Worm (Caenorhabditis elegans) whole organism, L2 larva: ENCODE results near the gene cutl-16.

Experiments
- R02D3.7 ChIP-seq: fragments of 150-350 bp; optimal IDR thresholded peaks from 2 replicates; lab custom pipeline; 2014; ENCODE audit warnings: missing biosample characterization, missing genetic modification characterization
- aly-2 ChIP-seq: fragments of 150-350 bp; optimal IDR thresholded peaks from 2 replicates; lab custom pipeline; 2014; ENCODE audit warnings: missing biosample characterization, missing genetic modification characterization
- gmeb-1 ChIP-seq: fragments of 150-350 bp; optimal IDR thresholded peaks from 2 replicates; lab custom pipeline; 2014; ENCODE audit warnings: missing biosample characterization, missing genetic modification characterization
- lin-39 ChIP-seq: fragments of 150-350 bp; optimal IDR thresholded peaks from 2 replicates; lab custom pipeline; 2014; ENCODE audit warnings: missing biosample characterization, missing genetic modification reagents, missing genetic modification characterization
- mbf-1 ChIP-seq: sonication (generic microtip); optimal IDR thresholded peaks from 2 replicates; lab custom pipeline; 2017; ENCODE audit warnings: missing biosample characterization, missing genetic modification characterization
- nhr-11 ChIP-seq: fragments of 150-350 bp; optimal IDR thresholded peaks from 2 replicates; lab custom pipeline; 2014; ENCODE audit warnings: missing biosample characterization, missing genetic modification characterization
- nhr-12 ChIP-seq: fragments of 150-350 bp; optimal IDR thresholded peaks from 2 replicates; lab custom pipeline; 2014; ENCODE audit warnings: missing biosample characterization, missing genetic modification characterization
- nhr-129 ChIP-seq: fragments of 150-350 bp; optimal IDR thresholded peaks from 2 replicates; lab custom pipeline; 2014; ENCODE audit warnings: missing biosample characterization, missing genetic modification characterization
- nhr-6 ChIP-seq: fragments of 150-350 bp; optimal IDR thresholded peaks from 2 replicates; lab custom pipeline; 2014; ENCODE audit warnings: missing biosample characterization, missing genetic modification characterization
- nhr-77 ChIP-seq: fragments of 150-350 bp; optimal IDR thresholded peaks from 2 replicates; lab custom pipeline; 2014; ENCODE audit warnings: missing biosample characterization, missing genetic modification characterization
- sem-4 ChIP-seq: fragments of 150-350 bp; optimal IDR thresholded peaks from 2 replicates; lab custom pipeline; 2014; ENCODE audit warnings: missing biosample characterization, missing genetic modification reagents, missing genetic modification characterization
- skn-1 ChIP-seq: sonication (generic microtip); optimal IDR thresholded peaks from 2 replicates; lab custom pipeline; 2017; ENCODE audit warnings: missing biosample characterization, missing genetic modification characterization
- sma-3 ChIP-seq: sonication (generic microtip); optimal IDR thresholded peaks from 2 replicates; lab custom pipeline; 2016; ENCODE audit warnings: missing genetic modification reagents, missing genetic modification characterization, missing compliant biosample characterization
- unc-55 ChIP-seq: fragments of 150-350 bp; sonication (generic microtip); optimal IDR thresholded peaks from 3 replicates; lab custom pipeline; 2014; ENCODE audit warnings: missing biosample characterization, missing genetic modification reagents, missing genetic modification characterization
- ztf-1 ChIP-seq: fragments of 200-800 bp; sonication (Bioruptor generic); conservative IDR thresholded peaks from 2 replicates; pipeline ENCODE4 v1.3.6; 2022; ENCODE audit warnings: missing genetic modification characterization, missing compliant biosample characterization
- ztf-11 ChIP-seq: sonication (generic microtip); optimal IDR thresholded peaks from 2 replicates; lab custom pipeline; 2017; ENCODE audit warnings: missing biosample characterization, missing genetic modification characterization
- ztf-4 ChIP-seq: fragments of 150-350 bp; optimal IDR thresholded peaks from 2 replicates; lab custom pipeline; 2014; ENCODE audit warnings: missing biosample characterization, missing genetic modification characterization

The cutl-16 gene

DNA sequence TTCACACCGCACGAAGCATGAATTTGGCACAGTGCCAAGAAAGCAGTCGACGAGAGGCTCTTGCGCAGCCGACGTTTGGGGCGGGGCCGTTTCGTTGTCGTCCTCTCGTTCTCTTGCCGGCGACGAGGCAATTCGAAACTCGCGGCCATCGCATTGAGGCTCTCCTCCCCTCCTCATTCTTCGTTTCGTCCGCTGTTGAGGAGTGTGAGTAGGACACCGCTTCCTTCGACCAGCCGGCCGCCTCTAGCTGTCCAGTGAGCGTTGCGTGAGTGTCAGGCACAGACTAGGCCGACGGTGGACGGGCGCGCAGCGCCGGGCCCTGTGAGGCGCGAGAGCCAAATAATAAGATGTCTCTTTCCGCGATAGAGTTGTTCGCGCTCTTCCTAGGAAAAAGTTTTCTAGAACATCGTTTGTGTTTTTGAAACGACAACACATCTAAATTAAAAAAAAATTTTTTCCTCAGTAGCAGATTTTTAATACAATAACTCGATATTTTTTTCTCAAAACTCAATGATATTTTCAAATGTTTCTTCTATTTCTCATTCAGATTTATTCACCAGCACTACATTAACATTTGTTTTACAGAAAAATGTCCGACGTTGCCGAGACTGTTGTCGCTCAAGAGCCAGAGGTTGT is 50.7 kb downstream of the cutl-16 start, which contains the start of the genes T28D9.11 and T28D9.1 (continued):
- TF ChIP-seq ztf-11: no peak
- no peak for TF ChIP-seq lin-39 (tag; lab: Kevin White, UChicago)
- TF ChIP-seq ztf-4: no peak
- TF ChIP-seq nhr-77 (tag; lab: Kevin White, UChicago): no peak
- TF ChIP-seq aly-2 (tag; lab: Kevin White, UChicago): no peak
- TF ChIP-seq sma-3 (GFP tag; lab: Kevin White, UChicago): no peak
- no peak for TF ChIP-seq nhr-6 (tag; lab: Kevin White, UChicago)
- TF ChIP-seq mbf-1: no peak
- no peak for TF ChIP-seq skn-1 (tag; lab: Kevin White, UChicago)
- no peak for TF ChIP-seq gmeb-1 (tag; lab: Kevin White, UChicago)
- no peak for TF ChIP-seq R02D3.7
- peak; percentile 82 for TF ChIP-seq nhr-129 (tag; lab: Kevin White, UChicago)
- TF ChIP-seq nhr-12 (tag; lab: Kevin White, UChicago): no peak
- no peak for TF ChIP-seq nhr-11 (tag; lab: Kevin White, UChicago)
- no peak for TF ChIP-seq ztf-1 (GFP tag; lab: Robert Waterston, UW)

DNA sequence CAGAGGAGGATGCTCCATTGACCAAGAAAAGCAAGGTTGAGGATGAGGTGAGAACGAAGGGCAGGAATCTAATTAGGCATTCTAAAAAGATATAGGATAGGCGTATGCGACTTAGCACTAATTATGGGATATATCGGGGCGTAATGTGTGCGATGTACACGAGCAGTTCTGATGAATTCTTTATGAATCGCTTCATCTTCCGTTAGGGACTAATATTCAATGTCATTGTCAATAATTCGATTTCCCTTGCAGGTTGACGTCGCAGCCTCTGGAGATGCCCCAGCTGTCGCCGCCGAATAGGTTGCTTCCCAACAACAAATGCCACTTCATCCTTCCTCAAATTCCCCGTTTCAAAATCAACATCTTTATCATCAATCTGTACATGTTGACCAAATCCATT is 51.9 kb downstream of the cutl-16 start:
- TF ChIP-seq sem-4 (tag; lab: Kevin White, UChicago): no peak
- peak; percentile 9 for TF ChIP-seq unc-55 (GFP tag; lab: Kevin White, UChicago)
